Worm (Caenorhabditis elegans): ENCODE results near the gene catp-3.

catp-3 gene

DNA sequence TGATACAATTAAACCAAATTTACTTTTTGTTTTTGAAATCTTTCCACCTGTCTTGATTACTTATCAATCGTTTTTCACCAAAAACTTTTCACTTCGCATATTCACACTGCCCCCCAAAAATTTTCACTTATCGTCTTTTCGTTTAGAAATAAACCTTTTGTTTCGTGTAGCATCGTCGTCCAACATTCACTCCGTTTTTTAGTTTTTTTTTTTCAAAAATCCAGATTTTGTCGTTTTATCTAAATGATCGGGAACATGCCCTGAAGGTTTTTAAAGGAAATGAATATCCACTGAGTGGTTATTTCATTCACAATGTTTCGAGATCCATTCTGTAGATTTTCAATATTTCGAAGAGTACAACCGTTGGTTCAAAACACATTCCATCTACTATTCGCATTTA is 42.2 kb downstream of the catp-3 start, which contains the start of gene D1014.7:
Gene D1014.7, plus strand, starts transcription at position 301 of the 400 bp plus-strand sequence.
- no peak for TF ChIP-seq lin-13 (GFP tag; optimal IDR thresholded peaks at IDR 0.05)
- TF ChIP-seq nhr-10 (tag; optimal IDR thresholded peaks at IDR 0.05), result no peak
- TF ChIP-seq lin-29 (GFP tag; IDR thresholded peaks at IDR 0.05), result no peak
- no peak for TF ChIP-seq pqm-1 (tag; optimal IDR thresholded peaks at IDR 0.05)
- TF ChIP-seq hlh-11 (tag; optimal IDR thresholded peaks at IDR 0.05), result no peak

DNA sequence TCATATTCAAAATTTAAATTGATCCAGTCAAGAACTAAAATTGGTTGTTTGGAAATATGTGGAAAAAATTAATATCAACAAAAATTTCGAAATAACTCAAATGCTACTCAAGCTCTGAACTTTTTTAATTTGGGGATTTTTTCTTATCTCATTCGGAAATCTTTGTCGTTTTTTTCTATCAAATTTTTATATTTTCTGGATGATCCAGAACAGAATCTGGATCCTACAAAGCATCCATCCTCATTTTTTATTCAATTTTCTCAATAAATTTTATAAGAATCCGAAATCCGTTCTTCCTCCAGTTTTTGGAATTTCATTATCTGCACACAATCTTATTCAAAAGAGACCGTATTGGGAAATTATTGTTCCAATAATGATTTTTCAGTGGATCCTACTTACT is 45.1 kb downstream of the catp-3 start, which contains the start of gene D1014.6:
Gene D1014.6, plus strand, starts transcription at position 301 of the 400 bp plus-strand sequence.
- TF ChIP-seq hif-1 (tag; optimal IDR thresholded peaks at IDR 0.05) (no peak), ztf-11 (tag; optimal IDR thresholded peaks at IDR 0.05) (no peak), zag-1 (tag; optimal IDR thresholded peaks at IDR 0.05) (no peak), daf-16 (GFP tag; optimal IDR thresholded peaks at IDR 0.05) (no peak), daf-16 (tag; optimal IDR thresholded peaks at IDR 0.05) (no peak), Y48G9A.11 (GFP tag; IDR thresholded peaks at IDR 0.05) (no peak), nhr-6 (tag; optimal IDR thresholded peaks at IDR 0.05) (no peak), gei-8 (GFP tag; optimal IDR thresholded peaks at IDR 0.05) (no peak), pha-4 (GFP tag; IDR thresholded peaks at IDR 0.05) (no peak), pha-4 (tag; optimal IDR thresholded peaks at IDR 0.05) (no peak), set-16 (GFP tag; IDR thresholded peaks at IDR 0.05) (no peak), mxl-3 (GFP tag; optimal IDR thresholded peaks at IDR 0.05) (no peak), ceh-44 (GFP tag; IDR thresholded peaks at IDR 0.05) (no peak), tra-1 (GFP tag; IDR thresholded peaks at IDR 0.05) (no peak), madf-9 (GFP tag; conservative IDR thresholded peaks at IDR 0.05) (no peak), ama-1 (optimal IDR thresholded peaks at IDR 0.05) (no peak), lin-1 (GFP tag; IDR thresholded peaks at IDR 0.05) (no peak), daf-19 (GFP tag; conservative IDR thresholded peaks at IDR 0.05) (no peak), lin-15B (tag; optimal IDR thresholded peaks at IDR 0.05) (no peak)

- no peak for TF ChIP-seq F49E8.2 (tag; optimal IDR thresholded peaks at IDR 0.05; ENCODE audit: borderline replicate concordance)
- no peak for TF ChIP-seq nhr-28 (tag; optimal IDR thresholded peaks at IDR 0.05)
- TF ChIP-seq lin-13 (GFP tag; optimal IDR thresholded peaks at IDR 0.05), result no peak
- peak; percentile 10 for TF ChIP-seq aha-1 (tag)
Measured at ce11 chrV:8123384-8123783, 47.6 kb downstream of the catp-3 start, which contains the start of gene D1014.5. TSS of gene D1014.5 (plus strand) at chrV:8123684.

ce11 chrV:8129252-8129651 is 53.4 kb downstream of the catp-3 start, which contains the start of gene spr-1:
TSS of gene spr-1 (minus strand) at chrV:8129352.
- TF ChIP-seq lim-7 (GFP tag; IDR thresholded peaks at IDR 0.05), result no peak
- TF ChIP-seq nhr-6 (tag; optimal IDR thresholded peaks at IDR 0.05), result no peak
- no peak for TF ChIP-seq fkh-10 (GFP tag; optimal IDR thresholded peaks at IDR 0.05)
- no peak for TF ChIP-seq egl-43 (GFP tag; IDR thresholded peaks at IDR 0.05)
- TF ChIP-seq lsy-2 (tag; optimal IDR thresholded peaks at IDR 0.05), result no peak
- TF ChIP-seq arid-1 (GFP tag; conservative IDR thresholded peaks at IDR 0.05), result no peak
- TF ChIP-seq ceh-82 (tag; optimal IDR thresholded peaks at IDR 0.05), result no peak
- no peak for TF ChIP-seq lin-29 (GFP tag; IDR thresholded peaks at IDR 0.05)
- no peak for TF ChIP-seq hlh-30 (tag; optimal IDR thresholded peaks at IDR 0.05; ENCODE audit: insufficient read depth)
- TF ChIP-seq nhr-41 (GFP tag; IDR thresholded peaks at IDR 0.05), result no peak
- no peak for TF ChIP-seq ZK546.5 (tag; optimal IDR thresholded peaks at IDR 0.05)
- no peak for TF ChIP-seq daf-16 (GFP tag; optimal IDR thresholded peaks at IDR 0.05)
- no peak for TF ChIP-seq daf-16 (tag; optimal IDR thresholded peaks at IDR 0.05)
- TF ChIP-seq lin-39 (tag; optimal IDR thresholded peaks at IDR 0.05), result no peak
- no peak for TF ChIP-seq attf-4 (tag; optimal IDR thresholded peaks at IDR 0.05)
- no peak for TF ChIP-seq aly-2 (tag; optimal IDR thresholded peaks at IDR 0.05)
- no peak for TF ChIP-seq dpl-1 (GFP tag; optimal IDR thresholded peaks at IDR 0.05)
- TF ChIP-seq zip-11 (GFP tag; IDR thresholded peaks at IDR 0.05), result no peak
- TF ChIP-seq F10B5.3 (tag; optimal IDR thresholded peaks at IDR 0.05), result no peak
- TF ChIP-seq dmd-8 (GFP tag; IDR thresholded peaks at IDR 0.05), result no peak
